Worm (Caenorhabditis elegans) whole organism, L4 larva: ENCODE results near the gene unc-104.

Source experiments
- D1046.2 ChIP-seq: fragments of 200-800 bp; sonication (Bioruptor generic); IDR thresholded peaks from 2 replicates; pipeline ENCODE4 v1.3.6; 2022; ENCODE audit warnings: missing genetic modification characterization, missing compliant biosample characterization
- F26F4.8 ChIP-seq: fragments of 200-800 bp; sonication (Bioruptor generic); conservative IDR thresholded peaks from 2 replicates; pipeline ENCODE4 v1.3.6; 2022; ENCODE audit warnings: missing genetic modification characterization, missing compliant biosample characterization
- F37D6.2 ChIP-seq: sonication (generic microtip); optimal IDR thresholded peaks from 2 replicates; lab custom pipeline; 2016; ENCODE audit warnings: mild to moderate bottlenecking, missing genetic modification characterization, missing compliant biosample characterization
- F44E2.7 ChIP-seq: fragments of 200-800 bp; sonication (Bioruptor generic); IDR thresholded peaks from 2 replicates; pipeline ENCODE4 v2.1.2; 2022; ENCODE audit warnings: missing genetic modification characterization, missing compliant biosample characterization
- R02D3.7 ChIP-seq: fragments of 150-350 bp; sonication (generic microtip); optimal IDR thresholded peaks from 3 replicates; lab custom pipeline; 2014; ENCODE audit warnings: missing biosample characterization, missing genetic modification characterization
- T20F7.1 ChIP-seq: fragments of 200-800 bp; sonication (Bioruptor generic); optimal IDR thresholded peaks from 2 replicates; lab custom pipeline; 2018; ENCODE audit warnings: mild to moderate bottlenecking, missing genetic modification characterization, missing compliant biosample characterization
- Y105C5A.15 ChIP-seq: fragments of 200-800 bp; sonication (Bioruptor generic); IDR thresholded peaks from 2 replicates; pipeline ENCODE4 v1.3.6; 2022; ENCODE audit warnings: missing genetic modification characterization, missing compliant biosample characterization
- Y48G9A.11 ChIP-seq: fragments of 200-800 bp; sonication (Bioruptor generic); IDR thresholded peaks from 2 replicates; pipeline ENCODE4 v1.3.6; 2022; ENCODE audit warnings: missing genetic modification reagents, missing genetic modification characterization, missing compliant biosample characterization
- Y75B8A.6 ChIP-seq: fragments of 200-800 bp; sonication (Bioruptor generic); IDR thresholded peaks from 2 replicates; pipeline ENCODE4 v1.3.6; 2022; ENCODE audit warnings: missing genetic modification reagents, missing genetic modification characterization, missing compliant biosample characterization
- ZK546.5 ChIP-seq, 2 experiments: sonication (generic microtip); optimal IDR thresholded peaks; 2 replicates each; lab custom pipeline; 2017; ENCODE audit warnings: missing biosample characterization in 2 of 2, missing genetic modification characterization in 2 of 2
- aly-2 ChIP-seq: sonication (generic microtip); optimal IDR thresholded peaks from 2 replicates; lab custom pipeline; 2018; ENCODE audit warnings: missing biosample characterization, missing genetic modification characterization
- ama-1 ChIP-seq: fragments of 150-350 bp; optimal IDR thresholded peaks from 2 replicates; lab custom pipeline; 2014; ENCODE audit warnings: inconsistent platforms, mixed read lengths
- arid-1 ChIP-seq: fragments of 200-800 bp; sonication (Bioruptor generic); conservative IDR thresholded peaks from 2 replicates; pipeline ENCODE4 v1.3.6; 2022; ENCODE audit warnings: missing genetic modification reagents, missing genetic modification characterization, missing compliant biosample characterization
- attf-4 ChIP-seq: sonication (generic microtip); optimal IDR thresholded peaks from 3 replicates; lab custom pipeline; 2017; ENCODE audit warnings: missing biosample characterization, missing genetic modification characterization
- ceh-62 ChIP-seq: sonication (generic microtip); optimal IDR thresholded peaks from 2 replicates; lab custom pipeline; 2017; ENCODE audit warnings: missing biosample characterization, missing genetic modification characterization
- ceh-82 ChIP-seq: sonication (generic microtip); optimal IDR thresholded peaks from 2 replicates; lab custom pipeline; 2017; ENCODE audit warnings: missing biosample characterization, missing genetic modification characterization
- ces-1 ChIP-seq: fragments of 150-350 bp; sonication (generic microtip); optimal IDR thresholded peaks from 4 replicates; lab custom pipeline; 2014; ENCODE audit warnings: missing biosample characterization, missing genetic modification reagents, missing genetic modification characterization
- cey-2 ChIP-seq: sonication (generic microtip); optimal IDR thresholded peaks from 3 replicates; lab custom pipeline; 2017; ENCODE audit warnings: missing genetic modification characterization, mild to moderate bottlenecking, missing compliant biosample characterization, antibody characterized with exemption, borderline replicate concordance; ENCODE audit not compliant: insufficient read depth
- daf-12 ChIP-seq: fragments of 150-350 bp; optimal IDR thresholded peaks from 2 replicates; lab custom pipeline; 2014; ENCODE audit warnings: missing biosample characterization, missing genetic modification reagents, missing genetic modification characterization
- daf-19 ChIP-seq: fragments of 200-800 bp; sonication (Bioruptor generic); conservative IDR thresholded peaks from 2 replicates; pipeline ENCODE4 v1.3.6; 2022; ENCODE audit warnings: missing genetic modification characterization, missing compliant biosample characterization
- dmd-9 ChIP-seq: fragments of 200-800 bp; sonication (Bioruptor generic); IDR thresholded peaks from 2 replicates; pipeline ENCODE4 v1.3.6; 2022; ENCODE audit warnings: missing genetic modification reagents, missing genetic modification characterization, missing compliant biosample characterization
- dpl-1 ChIP-seq: fragments of 150-350 bp; optimal IDR thresholded peaks from 2 replicates; lab custom pipeline; 2014; ENCODE audit warnings: missing biosample characterization, missing genetic modification reagents, missing genetic modification characterization
- egl-27 ChIP-seq: sonication (generic microtip); optimal IDR thresholded peaks from 3 replicates; lab custom pipeline; 2017; ENCODE audit warnings: missing biosample characterization, missing genetic modification reagents, missing genetic modification characterization
- egl-43 ChIP-seq: fragments of 200-800 bp; sonication (Bioruptor generic); IDR thresholded peaks from 2 replicates; pipeline ENCODE4 v1.3.6; 2022; ENCODE audit warnings: missing genetic modification reagents, missing genetic modification characterization, missing compliant biosample characterization
- fos-1 ChIP-seq: fragments of 150-350 bp; optimal IDR thresholded peaks from 2 replicates; lab custom pipeline; 2014; ENCODE audit warnings: missing biosample characterization, missing genetic modification characterization
- hmg-1.1 ChIP-seq: fragments of 200-800 bp; sonication (Bioruptor generic); IDR thresholded peaks from 2 replicates; pipeline ENCODE4 v1.3.6; 2022; ENCODE audit warnings: missing genetic modification reagents, missing genetic modification characterization, missing compliant biosample characterization
- lin-1 ChIP-seq: fragments of 200-800 bp; sonication (Bioruptor generic); IDR thresholded peaks from 2 replicates; pipeline ENCODE4 v1.3.6; 2022; ENCODE audit warnings: missing genetic modification reagents, missing genetic modification characterization, missing compliant biosample characterization
- lin-13 ChIP-seq: fragments of 150-350 bp; optimal IDR thresholded peaks from 2 replicates; lab custom pipeline; 2014; ENCODE audit warnings: missing biosample characterization, missing genetic modification reagents, missing genetic modification characterization
- lin-29 ChIP-seq: fragments of 200-800 bp; sonication (Bioruptor generic); IDR thresholded peaks from 2 replicates; pipeline ENCODE4 v1.3.6; 2022; ENCODE audit warnings: missing genetic modification reagents, missing genetic modification characterization, missing compliant biosample characterization
- lin-38 ChIP-seq: fragments of 200-800 bp; sonication (Bioruptor generic); IDR thresholded peaks from 2 replicates; pipeline ENCODE4 v1.3.6; 2022; ENCODE audit warnings: missing genetic modification reagents, missing genetic modification characterization, missing compliant biosample characterization
- lsy-2 ChIP-seq, 2 experiments: fragments of 150-350 bp in 1 of 2; sonication (generic microtip) in 1 of 2; optimal IDR thresholded peaks; 2 replicates each; lab custom pipeline; 2014 to 2017; ENCODE audit warnings: missing biosample characterization in 2 of 2, missing genetic modification characterization in 2 of 2
- madf-5 ChIP-seq, 2 experiments: fragments of 200-800 bp; sonication (Bioruptor generic); IDR thresholded peaks; 2 replicates each; pipeline ENCODE4 v1.3.6; 2022; ENCODE audit warnings: missing compliant biosample characterization in 2 of 2, missing genetic modification characterization in 2 of 2
- madf-9 ChIP-seq: fragments of 200-800 bp; sonication (Bioruptor generic); conservative IDR thresholded peaks from 2 replicates; pipeline ENCODE4 v1.3.6; 2022; ENCODE audit warnings: missing genetic modification reagents, missing genetic modification characterization, missing compliant biosample characterization
- mdt-29 ChIP-seq: fragments of 200-800 bp; sonication (Bioruptor generic); IDR thresholded peaks from 2 replicates; pipeline ENCODE4 v1.3.6; 2022; ENCODE audit warnings: missing genetic modification reagents, missing genetic modification characterization, missing compliant biosample characterization
- mep-1 ChIP-seq: fragments of 150-350 bp; sonication (generic microtip); optimal IDR thresholded peaks from 3 replicates; lab custom pipeline; 2014; ENCODE audit warnings: missing biosample characterization, missing genetic modification characterization
- nhr-10 ChIP-seq: fragments of 150-350 bp; optimal IDR thresholded peaks from 2 replicates; lab custom pipeline; 2014; ENCODE audit warnings: missing biosample characterization, missing genetic modification characterization
- nhr-111 ChIP-seq: fragments of 200-800 bp; sonication (Bioruptor generic); optimal IDR thresholded peaks from 2 replicates; lab custom pipeline; 2018; ENCODE audit warnings: mild to moderate bottlenecking, missing genetic modification characterization, missing compliant biosample characterization
- nhr-25 ChIP-seq: sonication (generic microtip); optimal IDR thresholded peaks from 2 replicates; lab custom pipeline; 2017; ENCODE audit warnings: missing genetic modification characterization, mild to moderate bottlenecking, missing compliant biosample characterization, antibody characterized with exemption, moderate library complexity, borderline replicate concordance; ENCODE audit not compliant: insufficient read depth
- nhr-76 ChIP-seq: fragments of 150-350 bp; optimal IDR thresholded peaks from 2 replicates; lab custom pipeline; 2014; ENCODE audit warnings: missing biosample characterization, missing genetic modification characterization
- php-3 ChIP-seq: fragments of 200-800 bp; sonication (Bioruptor generic); IDR thresholded peaks from 2 replicates; pipeline ENCODE4 v1.3.6; 2022; ENCODE audit warnings: missing genetic modification reagents, missing genetic modification characterization, missing compliant biosample characterization
- sdz-12 ChIP-seq: fragments of 200-800 bp; sonication (Bioruptor generic); optimal IDR thresholded peaks from 2 replicates; lab custom pipeline; 2018; ENCODE audit warnings: mild to moderate bottlenecking, missing genetic modification characterization, missing compliant biosample characterization
- snpc-1.2 ChIP-seq: fragments of 200-800 bp; sonication (Bioruptor generic); IDR thresholded peaks from 2 replicates; pipeline ENCODE4 v1.3.6; 2022; ENCODE audit warnings: missing genetic modification reagents, missing genetic modification characterization, missing compliant biosample characterization
- snpc-4 ChIP-seq: fragments of 150-350 bp; optimal IDR thresholded peaks from 2 replicates; lab custom pipeline; 2014; ENCODE audit warnings: missing biosample characterization, missing genetic modification characterization
- spr-1 ChIP-seq: sonication (generic microtip); optimal IDR thresholded peaks from 2 replicates; lab custom pipeline; 2016; ENCODE audit warnings: mild to moderate bottlenecking, missing genetic modification characterization, missing compliant biosample characterization
- tag-97 ChIP-seq: fragments of 200-800 bp; sonication (Bioruptor generic); IDR thresholded peaks from 2 replicates; pipeline ENCODE4 v1.3.6; 2022; ENCODE audit warnings: missing genetic modification characterization, missing compliant biosample characterization
- unc-130 ChIP-seq: sonication (generic microtip); optimal IDR thresholded peaks from 2 replicates; lab custom pipeline; 2016; ENCODE audit warnings: missing genetic modification reagents, missing genetic modification characterization, missing compliant biosample characterization
- unc-62 ChIP-seq, 3 experiments: fragments of 150-350 bp in 1 of 3; sonication (generic microtip); optimal IDR thresholded peaks in 2 of 3; peaks in 1 of 3; 1 replicate in 1 of 3; 2 replicates in 2 of 3; lab custom pipeline; 2014 to 2017; ENCODE audit warnings: missing biosample characterization in 3 of 3, missing genetic modification characterization in 3 of 3, missing genetic modification reagents in 3 of 3, missing genotype in 1 of 3
- zag-1 ChIP-seq: fragments of 150-350 bp; optimal IDR thresholded peaks from 2 replicates; lab custom pipeline; 2014; ENCODE audit warnings: missing biosample characterization, missing genetic modification characterization
- zip-2 ChIP-seq: fragments of 150-350 bp; optimal IDR thresholded peaks from 2 replicates; lab custom pipeline; 2014; ENCODE audit warnings: missing biosample characterization, missing genetic modification characterization
- ztf-7 ChIP-seq: fragments of 150-350 bp; optimal IDR thresholded peaks from 2 replicates; lab custom pipeline; 2014; ENCODE audit warnings: missing biosample characterization, missing genetic modification characterization

Gene unc-104

DNA sequence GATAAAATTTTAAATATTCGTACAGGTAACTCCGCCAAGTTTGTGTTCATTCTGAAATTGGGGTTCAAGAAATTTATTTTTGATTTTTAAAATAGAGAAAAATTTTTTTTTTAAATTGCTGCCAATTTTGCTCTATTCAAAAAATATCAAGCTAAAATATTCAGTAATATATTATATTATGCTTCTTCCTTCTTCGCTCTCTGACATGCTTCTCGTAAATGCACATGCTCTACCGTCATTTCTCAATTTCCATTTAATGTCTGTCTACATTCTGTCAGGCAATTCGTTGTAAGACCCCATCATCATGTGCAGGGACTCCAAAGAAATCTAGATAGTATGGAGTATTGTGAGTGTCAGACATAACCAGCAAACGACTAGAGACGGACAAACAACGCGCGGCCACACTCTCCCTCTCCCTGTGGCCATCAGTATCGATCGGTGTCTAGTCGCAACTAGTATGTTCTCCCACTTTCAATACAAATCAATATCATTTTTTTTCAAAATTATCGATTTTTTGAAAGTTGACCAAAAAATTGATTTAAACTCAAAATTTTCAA is 43.5 kb upstream of the unc-104 start, which contains the start of the genes malt-1 and ceh-38 (continued):
- TF ChIP-seq snpc-1.2 (GFP tag; lab: Robert Waterston, UW) = no peak
- TF ChIP-seq lin-13 = peak; percentile 88
- TF ChIP-seq madf-9 = 0 out of 2 replicates have a peak, but pooled peaks have one; percentile 34
- TF ChIP-seq lin-1 (GFP tag; lab: Robert Waterston, UW) = peak; percentile 47; the same call in 1 of the 2 replicates
- TF ChIP-seq snpc-4 (tag; lab: Kevin White, UChicago) = peak; percentile 72
- no peak for TF ChIP-seq ama-1 (lab: Kevin White, UChicago)
- peak; percentile 18 for TF ChIP-seq zag-1 (tag; lab: Kevin White, UChicago)
- peak; percentile 83 for TF ChIP-seq dpl-1 (GFP tag; lab: Kevin White, UChicago)
- TF ChIP-seq mep-1 (tag; lab: Kevin White, UChicago) = peak; percentile 98
- TF ChIP-seq lin-38 = peak; percentile 73
- peak; percentile 65 for TF ChIP-seq R02D3.7 (tag; lab: Kevin White, UChicago)
- no peak for TF ChIP-seq dmd-9 (GFP tag; lab: Robert Waterston, UW)
- TF ChIP-seq daf-19 (GFP tag; lab: Robert Waterston, UW) = peak; percentile 79
- TF ChIP-seq cey-2 (tag; lab: Kevin White, UChicago) = peak; percentile 52
- no peak for TF ChIP-seq aly-2 (tag; lab: Kevin White, UChicago)
- peak; percentile 90 for TF ChIP-seq F37D6.2 (tag; lab: Kevin White, UChicago)
- peak; percentile 16 for TF ChIP-seq unc-130 (GFP tag; lab: Kevin White, UChicago)
- TF ChIP-seq Y105C5A.15 = no peak
- no peak for TF ChIP-seq madf-5 (GFP tag; IDR thresholded peaks at IDR 0.05; lab: Robert Waterston, UW)
- TF ChIP-seq nhr-25 (tag; lab: Kevin White, UChicago) = peak; percentile 81
- peak in 1 of 2 experiments; percentile 100 for TF ChIP-seq unc-62 (GFP tag; optimal IDR thresholded peaks at IDR 0.05 in 1 of 2; lab: Kevin White, UChicago)
- no peak for TF ChIP-seq unc-62 (tag; optimal IDR thresholded peaks at IDR 0.05; lab: Kevin White, UChicago)
- TF ChIP-seq egl-27 = no peak
- peak; percentile 77 for TF ChIP-seq ztf-7 (tag; lab: Kevin White, UChicago)
- TF ChIP-seq nhr-76 (tag; lab: Kevin White, UChicago) = no peak
- TF ChIP-seq ceh-62 (tag; lab: Kevin White, UChicago) = no peak
- peak in 1 of 2 experiments; percentile 60 for TF ChIP-seq ZK546.5 (tag; optimal IDR thresholded peaks at IDR 0.05; lab: Kevin White, UChicago)
- TF ChIP-seq Y48G9A.11 = no peak
- peak; percentile 82 for TF ChIP-seq php-3 (GFP tag; lab: Robert Waterston, UW)
- TF ChIP-seq ces-1 (GFP tag; lab: Kevin White, UChicago) = no peak
- TF ChIP-seq lin-29 (GFP tag; lab: Robert Waterston, UW) = peak; percentile 34; the same call in 1 of the 2 replicates
- TF ChIP-seq lsy-2 (tag; optimal IDR thresholded peaks at IDR 0.05; lab: Kevin White, UChicago) = peak; percentile 94 to 97
- TF ChIP-seq sdz-12 (GFP tag; lab: Kevin White, UChicago) = no peak
- peak; percentile 89 for TF ChIP-seq arid-1 (GFP tag; lab: Robert Waterston, UW)
- TF ChIP-seq fos-1 (tag; lab: Kevin White, UChicago) = peak; percentile 43
- no peak for TF ChIP-seq Y75B8A.6 (GFP tag; lab: Robert Waterston, UW)
- no peak for TF ChIP-seq daf-12 (tag; lab: Kevin White, UChicago)
- no peak for TF ChIP-seq ceh-82
- 0 out of 2 replicates have a peak, but pooled peaks have one; percentile 31 for TF ChIP-seq mdt-29 (GFP tag; lab: Robert Waterston, UW)
- peak; percentile 56 for TF ChIP-seq attf-4 (tag; lab: Kevin White, UChicago)
- peak; percentile 45; the same call in 1 of the 2 replicates for TF ChIP-seq egl-43 (GFP tag; lab: Robert Waterston, UW)
- TF ChIP-seq T20F7.1 = peak; percentile 88
- TF ChIP-seq F26F4.8 (GFP tag; lab: Robert Waterston, UW) = no peak
- TF ChIP-seq D1046.2 (GFP tag; lab: Robert Waterston, UW) = no peak
- TF ChIP-seq hmg-1.1 (GFP tag; lab: Robert Waterston, UW) = peak; percentile 96
- no peak for TF ChIP-seq nhr-111 (GFP tag; lab: Kevin White, UChicago)
- TF ChIP-seq tag-97 (GFP tag; lab: Robert Waterston, UW) = no peak
- peak; percentile 68 for TF ChIP-seq nhr-10
- TF ChIP-seq F44E2.7 (GFP tag; lab: Robert Waterston, UW) = 0 out of 2 replicates have a peak, but pooled peaks have one; percentile 15
- TF ChIP-seq spr-1 (tag; lab: Kevin White, UChicago) = peak; percentile 83
- TF ChIP-seq zip-2 (tag; lab: Kevin White, UChicago) = peak; percentile 77
